Fruit fly (Drosophila melanogaster) whole organism, embryonic: Measurements from ENCODE around the gene Sulf1.
A peak's percentile ranks its signal among the peaks of the same experiment; 100 is the strongest.

Experiments used
- CG10267 ChIP-seq: fragments of 200-800 bp; sonication (Bioruptor generic); optimal IDR thresholded peaks from 2 replicates; lab custom pipeline; 2018; ENCODE audit warnings: missing biosample characterization, mild to moderate bottlenecking, missing genetic modification characterization, moderate library complexity
- CG12299 ChIP-seq: fragments of 200-800 bp; sonication (Bioruptor generic); optimal IDR thresholded peaks from 2 replicates; lab custom pipeline; 2018; ENCODE audit warnings: missing biosample characterization, mild to moderate bottlenecking, missing genetic modification characterization
- CG15514 ChIP-seq: fragments of 200-800 bp; sonication (Bioruptor generic); optimal IDR thresholded peaks from 3 replicates; lab custom pipeline; 2017; ENCODE audit warnings: missing biosample characterization, missing genetic modification characterization, mild to moderate bottlenecking, moderate library complexity, missing genetic modification reagents
- CG17186 ChIP-seq: fragments of 200-800 bp; sonication (Bioruptor generic); optimal IDR thresholded peaks from 3 replicates; lab custom pipeline; 2017; ENCODE audit warnings: missing biosample characterization, missing genetic modification reagents, missing genetic modification characterization
- CG2116 ChIP-seq: fragments of 200-800 bp; sonication (Bioruptor generic); optimal IDR thresholded peaks from 3 replicates; lab custom pipeline; 2018; ENCODE audit warnings: missing biosample characterization, mild to moderate bottlenecking, missing genetic modification characterization
- CG32772 ChIP-seq: fragments of 200-800 bp; sonication (Bioruptor generic); IDR thresholded peaks from 2 replicates; pipeline ENCODE4 v1.3.6; 2022; ENCODE audit warnings: missing biosample characterization, missing genetic modification characterization
- CG4730 ChIP-seq: fragments of 200-800 bp; sonication (Bioruptor generic); IDR thresholded peaks from 2 replicates; pipeline ENCODE4 v1.3.6; 2022; ENCODE audit warnings: missing biosample characterization, missing genetic modification characterization
- CG6654 ChIP-seq: fragments of 200-800 bp; sonication (Bioruptor generic); optimal IDR thresholded peaks from 2 replicates; lab custom pipeline; 2017; ENCODE audit warnings: missing biosample characterization, mild to moderate bottlenecking, missing genetic modification characterization
- CG6689 ChIP-seq: fragments of 200-800 bp; sonication (Bioruptor generic); IDR thresholded peaks from 2 replicates; pipeline ENCODE4 v1.3.6; 2022; ENCODE audit warnings: missing biosample characterization, missing genetic modification characterization
- CG6854 ChIP-seq: fragments of 200-800 bp; sonication (Bioruptor generic); optimal IDR thresholded peaks from 3 replicates; lab custom pipeline; 2017; ENCODE audit warnings: missing biosample characterization, mild to moderate bottlenecking, missing genetic modification characterization
- CG7372 ChIP-seq: fragments of 200-800 bp; sonication (Bioruptor generic); IDR thresholded peaks from 2 replicates; pipeline ENCODE4 v1.3.6; 2022; ENCODE audit warnings: missing biosample characterization, missing genetic modification characterization
- CG8359 ChIP-seq: fragments of 200-800 bp; sonication (Bioruptor generic); optimal IDR thresholded peaks from 2 replicates; lab custom pipeline; 2017; ENCODE audit warnings: missing biosample characterization, mild to moderate bottlenecking, missing genetic modification characterization, borderline replicate concordance
- CG9437 ChIP-seq: fragments of 200-800 bp; sonication (Bioruptor generic); optimal IDR thresholded peaks from 2 replicates; lab custom pipeline; 2018; ENCODE audit warnings: missing biosample characterization, mild to moderate bottlenecking, missing genetic modification characterization
- CkIIα-i1 ChIP-seq: fragments of 200-800 bp; sonication (Bioruptor generic); IDR thresholded peaks from 2 replicates; pipeline ENCODE4 v1.3.6; 2022; ENCODE audit warnings: missing biosample characterization, missing genetic modification characterization
- Dad ChIP-seq: fragments of 200-800 bp; sonication (Bioruptor generic); optimal IDR thresholded peaks from 3 replicates; lab custom pipeline; 2016; ENCODE audit warnings: missing biosample characterization, missing genetic modification characterization
- Dll ChIP-seq: fragments of 200-800 bp; sonication (Bioruptor generic); IDR thresholded peaks from 4 replicates; pipeline ENCODE4 v1.3.6; 2022; ENCODE audit warnings: missing biosample characterization, missing genetic modification characterization; ENCODE audit not compliant: partially characterized antibody
- Doc3 ChIP-seq: fragments of 200-800 bp; sonication (Bioruptor generic); IDR thresholded peaks from 3 replicates; pipeline ENCODE4 v1.3.6; 2022; ENCODE audit warnings: missing biosample characterization, missing genetic modification characterization; ENCODE audit not compliant: partially characterized antibody
- Dp ChIP-seq: fragments of 200-800 bp; sonication (Bioruptor generic); optimal IDR thresholded peaks from 2 replicates; lab custom pipeline; 2018; ENCODE audit warnings: missing biosample characterization, mild to moderate bottlenecking, missing genetic modification characterization, moderate library complexity
- Elba2 ChIP-seq: fragments of 200-800 bp; sonication (Bioruptor generic); optimal IDR thresholded peaks from 3 replicates; lab custom pipeline; 2016; ENCODE audit warnings: missing biosample characterization, missing genetic modification characterization
- Fer3 ChIP-seq: fragments of 200-800 bp; sonication (Bioruptor generic); optimal IDR thresholded peaks from 2 replicates; lab custom pipeline; 2018; ENCODE audit warnings: missing biosample characterization, mild to moderate bottlenecking, missing genetic modification characterization, moderate library complexity
- HLH4C ChIP-seq: fragments of 200-800 bp; sonication (Bioruptor generic); IDR thresholded peaks from 3 replicates; pipeline ENCODE4 v1.3.6; 2022; ENCODE audit warnings: missing biosample characterization, missing genetic modification characterization; ENCODE audit not compliant: partially characterized antibody
- Hr51 ChIP-seq, 2 experiments: fragments of 200-800 bp; sonication (Bioruptor generic); optimal IDR thresholded peaks; 2 replicates in 1 of 2; 3 replicates in 1 of 2; lab custom pipeline; 2016 to 2018; ENCODE audit warnings: missing biosample characterization in 2 of 2, missing genetic modification characterization in 2 of 2, mild to moderate bottlenecking in 1 of 2, moderate library complexity in 1 of 2
- Lim3 ChIP-seq: fragments of 200-800 bp; sonication (Bioruptor generic); IDR thresholded peaks from 2 replicates; pipeline ENCODE4 v1.3.6; 2022; ENCODE audit warnings: missing biosample characterization, missing genetic modification characterization
- MBD-R2 ChIP-seq: fragments of 200-800 bp; sonication (Bioruptor generic); IDR thresholded peaks from 2 replicates; pipeline ENCODE4 v1.3.6; 2022; ENCODE audit warnings: missing biosample characterization, missing genetic modification characterization
- Med ChIP-seq: fragments of 200-800 bp; sonication (Bioruptor generic); peaks from one replicate; lab custom pipeline; 2016; ENCODE audit warnings: missing biosample characterization, missing genetic modification characterization, mild to moderate bottlenecking, inconsistent platforms, moderate library complexity
- Mes4 ChIP-seq: fragments of 200-800 bp; sonication (Bioruptor generic); optimal IDR thresholded peaks from 2 replicates; lab custom pipeline; 2016; ENCODE audit warnings: missing biosample characterization, missing genetic modification characterization
- Mrtf ChIP-seq: fragments of 200-800 bp; sonication (Bioruptor generic); IDR thresholded peaks from 3 replicates; pipeline ENCODE4 v1.3.6; 2022; ENCODE audit warnings: missing biosample characterization, missing genetic modification characterization
- Neu2 ChIP-seq: fragments of 200-800 bp; sonication (Bioruptor generic); optimal IDR thresholded peaks from 3 replicates; lab custom pipeline; 2016; ENCODE audit warnings: missing biosample characterization, missing genetic modification characterization, borderline replicate concordance
- Optix ChIP-seq: fragments of 200-800 bp; sonication (Bioruptor generic); IDR thresholded peaks from 3 replicates; pipeline ENCODE4 v1.3.6; 2022; ENCODE audit warnings: missing biosample characterization, missing genetic modification characterization
- Poxn ChIP-seq: fragments of 200-800 bp; sonication (Bioruptor generic); IDR thresholded peaks from 2 replicates; pipeline ENCODE4 v1.3.6; 2022; ENCODE audit warnings: missing biosample characterization, missing genetic modification characterization
- Rfx ChIP-seq: fragments of 200-800 bp; sonication (Bioruptor generic); IDR thresholded peaks from 2 replicates; pipeline ENCODE4 v1.3.6; 2022; ENCODE audit warnings: missing biosample characterization, missing genetic modification characterization
- abd-A ChIP-seq: fragments of 200-800 bp; sonication (Bioruptor generic); optimal IDR thresholded peaks from 3 replicates; lab custom pipeline; 2019; ENCODE audit warnings: missing biosample characterization, mild to moderate bottlenecking, missing genetic modification characterization, moderate library complexity
- bsh ChIP-seq, 2 experiments: fragments of 200-800 bp; sonication (Bioruptor generic); optimal IDR thresholded peaks; 2 replicates each; lab custom pipeline; 2017 to 2018; ENCODE audit warnings: mild to moderate bottlenecking in 2 of 2, missing biosample characterization in 2 of 2, missing genetic modification characterization in 2 of 2, moderate library complexity in 1 of 2
- dan ChIP-seq: fragments of 200-800 bp; sonication (Bioruptor generic); IDR thresholded peaks from 2 replicates; pipeline ENCODE4 v1.3.6; 2022; ENCODE audit warnings: missing biosample characterization, missing genetic modification characterization
- fd102C ChIP-seq: fragments of 200-800 bp; sonication (Bioruptor generic); optimal IDR thresholded peaks from 2 replicates; lab custom pipeline; 2018; ENCODE audit warnings: missing biosample characterization, mild to moderate bottlenecking, missing genetic modification characterization, moderate library complexity
- gem ChIP-seq: fragments of 200-800 bp; sonication (Bioruptor generic); optimal IDR thresholded peaks from 2 replicates; lab custom pipeline; 2019; ENCODE audit warnings: missing biosample characterization, mild to moderate bottlenecking, missing genetic modification characterization, moderate library complexity
- gfzf ChIP-seq: fragments of 200-800 bp; sonication (Bioruptor generic); optimal IDR thresholded peaks from 2 replicates; lab custom pipeline; 2016; ENCODE audit warnings: missing biosample characterization, mild to moderate bottlenecking, missing genetic modification characterization, moderate library complexity
- gsb-n ChIP-seq: fragments of 200-800 bp; sonication (Bioruptor generic); optimal IDR thresholded peaks from 3 replicates; lab custom pipeline; 2018; ENCODE audit warnings: missing biosample characterization, mild to moderate bottlenecking, missing genetic modification characterization
- hb ChIP-seq: fragments of 200-800 bp; sonication (Bioruptor generic); IDR thresholded peaks from 3 replicates; pipeline ENCODE4 v1.3.6; 2022; ENCODE audit warnings: missing biosample characterization, missing genetic modification characterization; ENCODE audit not compliant: partially characterized antibody
- kni ChIP-seq: fragments of 200-800 bp; sonication (Bioruptor generic); optimal IDR thresholded peaks from 3 replicates; lab custom pipeline; 2017; ENCODE audit warnings: mild to moderate bottlenecking, missing biosample characterization, missing genetic modification reagents, missing genetic modification characterization
- nerfin-2 ChIP-seq: fragments of 200-800 bp; sonication (Bioruptor generic); IDR thresholded peaks from 2 replicates; pipeline ENCODE4 v1.3.6; 2022; ENCODE audit warnings: missing biosample characterization, missing genetic modification characterization; ENCODE audit not compliant: partially characterized antibody
- nmo ChIP-seq: fragments of 200-800 bp; sonication (Bioruptor generic); optimal IDR thresholded peaks from 2 replicates; lab custom pipeline; 2018; ENCODE audit warnings: missing biosample characterization, mild to moderate bottlenecking, missing genetic modification characterization, moderate library complexity
- oc ChIP-seq: fragments of 200-800 bp; sonication (Bioruptor generic); optimal IDR thresholded peaks from 2 replicates; lab custom pipeline; 2018; ENCODE audit warnings: missing biosample characterization, mild to moderate bottlenecking, missing genetic modification characterization, moderate library complexity
- psq ChIP-seq: fragments of 200-800 bp; sonication (Bioruptor generic); optimal IDR thresholded peaks from 2 replicates; lab custom pipeline; 2017; ENCODE audit warnings: missing biosample characterization, missing genetic modification characterization
- schlank ChIP-seq: fragments of 200-800 bp; sonication (Bioruptor generic); optimal IDR thresholded peaks from 2 replicates; lab custom pipeline; 2018; ENCODE audit warnings: missing biosample characterization, mild to moderate bottlenecking, missing genetic modification characterization
- so ChIP-seq: fragments of 200-800 bp; sonication (Bioruptor generic); IDR thresholded peaks from 3 replicates; pipeline ENCODE4 v1.3.6; 2022; ENCODE audit warnings: missing biosample characterization, missing genetic modification characterization
- ttk ChIP-seq: fragments of 200-800 bp; sonication (Bioruptor generic); IDR thresholded peaks from 2 replicates; pipeline ENCODE4 v2.1.2; 2022; ENCODE audit warnings: missing biosample characterization, missing genetic modification characterization
- zfh2 ChIP-seq: fragments of 200-800 bp; sonication (Bioruptor generic); optimal IDR thresholded peaks from 2 replicates; lab custom pipeline; 2016; ENCODE audit warnings: missing biosample characterization, missing genetic modification characterization

Gene Sulf1

DNA sequence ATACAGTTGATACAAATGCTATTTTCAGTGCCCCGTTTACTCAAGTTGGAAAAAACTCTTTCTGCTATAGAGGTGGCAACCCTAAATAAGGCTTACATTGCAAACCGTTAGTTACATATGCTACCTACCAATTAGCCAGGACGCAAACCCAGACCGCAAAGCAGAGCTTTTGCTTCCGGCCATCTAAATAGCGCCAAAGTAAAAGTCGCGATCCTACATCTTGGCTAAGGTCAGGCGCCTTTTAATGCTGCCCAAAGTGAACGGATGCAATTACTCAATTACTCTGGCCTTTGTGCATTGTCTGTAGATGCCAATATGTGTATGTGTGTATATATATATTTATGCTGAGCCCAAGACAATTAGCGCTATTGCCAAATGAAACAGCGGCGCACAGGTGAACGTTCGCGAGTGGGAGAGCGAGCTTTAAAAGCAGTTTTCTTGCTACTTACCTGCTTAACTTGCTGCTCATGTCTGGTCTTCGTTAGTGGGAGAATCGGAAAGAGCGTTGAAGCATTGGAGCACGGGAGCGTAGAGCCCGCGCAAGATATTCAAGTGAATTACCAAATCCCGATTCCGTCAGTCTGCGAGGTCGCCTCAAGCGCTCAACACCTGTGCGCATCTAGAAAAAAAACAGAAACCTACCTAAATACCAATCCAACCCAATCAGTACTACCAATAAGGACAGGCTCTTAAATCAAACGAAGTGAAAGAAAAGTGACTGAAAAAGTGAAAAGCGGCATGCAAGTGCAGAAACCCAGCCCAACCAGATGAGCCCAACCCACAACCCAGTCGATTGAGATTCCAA lies 34.0 kb downstream of the Sulf1 start, which contains the start of gene Zip89B (continued):
- TF ChIP-seq so (GFP tag; lab: Robert Waterston, UW) (no peak), Dp (GFP tag; lab: Kevin White, UChicago) (peak; percentile 41), gsb-n (tag; lab: Kevin White, UChicago) (no peak), CG12299 (no peak), Poxn (GFP tag; lab: Robert Waterston, UW) (no peak), zfh2 (GFP tag; lab: Kevin White, UChicago) (no peak), CG10267 (tag; lab: Kevin White, UChicago) (no peak), CG17186 (GFP tag; lab: Kevin White, UChicago) (no peak), gfzf (GFP tag; lab: Kevin White, UChicago) (peak; percentile 55), CG6854 (GFP tag; lab: Kevin White, UChicago) (no peak), MBD-R2 (GFP tag; lab: Robert Waterston, UW) (no peak; the same call in 1 of the 2 replicates), Neu2 (no peak), Rfx (GFP tag; lab: Robert Waterston, UW) (no peak; the same call in 1 of the 2 replicates), schlank (no peak), oc (no peak), CkIIα-i1 (GFP tag; lab: Robert Waterston, UW) (no peak), CG9437 (GFP tag; lab: Kevin White, UChicago) (no peak), dan (GFP tag; lab: Robert Waterston, UW) (no peak), Lim3 (no peak), Dad (GFP tag; lab: Kevin White, UChicago) (no peak), Elba2 (GFP tag; lab: Kevin White, UChicago) (no peak), Mes4 (GFP tag; lab: Kevin White, UChicago) (no peak), gem (no peak), Doc3 (GFP tag; lab: Robert Waterston, UW) (no peak), bsh (GFP tag; optimal IDR thresholded peaks at IDR 0.05; lab: Kevin White, UChicago) (no peak), ttk (no peak), Dll (GFP tag; lab: Robert Waterston, UW) (no peak), CG6689 (GFP tag; lab: Robert Waterston, UW) (peak; percentile 13; the same call in 1 of the 2 replicates), HLH4C (GFP tag; lab: Robert Waterston, UW) (no peak), Med (GFP tag; lab: Kevin White, UChicago) (peak; percentile 76), nmo (GFP tag; lab: Kevin White, UChicago) (no peak), CG2116 (GFP tag; lab: Kevin White, UChicago) (no peak), psq (no peak), Mrtf (GFP tag; lab: Robert Waterston, UW) (no peak), kni (GFP tag; lab: Kevin White, UChicago) (no peak), CG7372 (GFP tag; lab: Robert Waterston, UW) (no peak), Hr51 (GFP tag; optimal IDR thresholded peaks at IDR 0.05; lab: Kevin White, UChicago) (no peak), CG6654 (GFP tag; lab: Kevin White, UChicago) (no peak), CG8359 (no peak), Fer3 (tag; lab: Kevin White, UChicago) (no peak), hb (GFP tag; lab: Robert Waterston, UW) (no peak), nerfin-2 (GFP tag; lab: Robert Waterston, UW) (no peak), CG32772 (GFP tag; lab: Robert Waterston, UW) (no peak), fd102C (GFP tag; lab: Kevin White, UChicago) (no peak), CG4730 (GFP tag; lab: Robert Waterston, UW) (no peak), Optix (GFP tag; lab: Robert Waterston, UW) (no peak), CG15514 (GFP tag; lab: Kevin White, UChicago) (peak; percentile 14), abd-A (no peak)
